Worm (Caenorhabditis elegans) whole organism, dauer: ENCODE measurements around the gene gcs-1.

Source experiments
- unc-62 ChIP-seq: sonication (generic microtip); optimal IDR thresholded peaks from 2 replicates; lab custom pipeline; 2017; ENCODE audit warnings: missing biosample characterization, missing genetic modification reagents, missing genetic modification characterization

gcs-1 gene

ce11 chrII:9057035-9057668 lies 19.1 kb upstream of the gcs-1 start, which contains the start of gene rpl-32:
rpl-32 (minus strand) TSS chrII:9057085.
- no peak for TF ChIP-seq unc-62 (GFP tag; lab: Kevin White, UChicago)

DNA sequence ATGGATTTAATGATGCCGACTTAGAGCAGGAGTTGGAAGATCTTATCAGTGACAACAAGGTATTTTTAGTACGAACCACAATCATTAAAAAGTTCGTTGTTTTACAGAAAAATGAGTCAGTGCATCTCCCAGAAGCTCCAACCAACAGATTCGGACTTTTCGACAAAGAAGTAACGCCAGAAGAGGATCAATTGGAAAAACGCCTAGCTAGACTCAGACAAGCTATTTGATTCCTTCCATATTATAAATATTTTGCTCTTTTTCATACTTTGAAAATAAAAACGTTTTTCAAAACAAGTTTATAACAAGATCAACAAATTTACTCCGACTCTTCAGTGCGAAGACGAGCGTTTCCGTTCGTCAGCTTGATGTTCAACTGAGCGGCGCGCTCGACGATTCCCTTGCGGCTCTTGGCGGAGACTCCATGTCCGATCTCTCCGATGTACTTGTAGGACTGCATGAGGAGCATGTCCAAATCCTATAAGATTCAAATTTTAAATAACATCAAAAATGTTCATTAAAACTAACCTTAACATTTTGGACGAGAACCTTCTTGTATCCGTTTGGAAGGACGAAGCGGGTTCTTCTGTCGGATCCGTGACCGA lies 18.2 kb upstream of the gcs-1 start:
- no peak for TF ChIP-seq unc-62 (GFP tag; lab: Kevin White, UChicago)

DNA sequence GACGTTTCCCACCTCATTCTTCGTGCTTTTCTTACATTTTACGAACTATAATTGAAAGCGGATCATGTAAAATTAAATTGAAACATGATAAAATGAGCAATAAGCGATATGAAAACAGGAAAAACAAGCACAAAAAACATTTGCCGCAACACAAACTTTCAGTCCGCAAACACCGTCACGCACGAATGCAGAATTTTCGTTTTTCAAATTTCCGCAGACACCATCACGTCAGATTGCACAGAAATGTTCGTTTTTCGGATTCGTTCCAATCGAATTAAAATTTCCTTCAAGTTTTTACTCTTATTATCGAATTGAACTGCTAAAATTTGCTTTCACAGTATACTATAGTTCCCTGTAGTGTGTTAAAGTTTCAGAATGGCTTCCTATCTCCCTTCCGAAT lies 16.5 kb upstream of the gcs-1 start, which contains the start of gene chmp-7:
Gene chmp-7, plus strand, starts transcription at position 369 of the 400 bp plus-strand sequence.
- TF ChIP-seq unc-62 (GFP tag; lab: Kevin White, UChicago): no peak

- TF ChIP-seq unc-62 (GFP tag; lab: Kevin White, UChicago): no peak
Observed at ce11 chrII:9053564-9053963, 15.5 kb upstream of the gcs-1 start, which contains the start of gene T24B8.7. T24B8.7 (minus strand) TSS chrII:9053664.

DNA sequence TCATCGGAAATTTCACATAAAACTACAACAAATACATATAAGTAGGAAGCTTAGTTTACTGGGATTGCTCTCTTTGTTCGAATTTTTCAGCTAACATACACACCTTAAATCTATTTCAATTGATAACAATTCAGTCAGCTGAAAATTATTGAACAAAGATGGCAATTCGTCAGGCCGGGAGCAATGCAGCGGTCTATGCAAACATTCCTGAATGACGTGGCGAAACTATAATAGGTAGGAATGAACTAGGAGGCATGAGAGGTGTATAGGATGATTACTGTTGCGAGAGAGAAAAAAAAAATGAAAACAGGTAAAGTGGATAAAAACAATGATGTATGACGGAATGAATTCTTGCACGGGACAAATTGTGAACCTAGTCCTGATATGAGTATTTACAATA lies 4.0 kb upstream of the gcs-1 start:
- no peak for TF ChIP-seq unc-62 (GFP tag; lab: Kevin White, UChicago)

DNA sequence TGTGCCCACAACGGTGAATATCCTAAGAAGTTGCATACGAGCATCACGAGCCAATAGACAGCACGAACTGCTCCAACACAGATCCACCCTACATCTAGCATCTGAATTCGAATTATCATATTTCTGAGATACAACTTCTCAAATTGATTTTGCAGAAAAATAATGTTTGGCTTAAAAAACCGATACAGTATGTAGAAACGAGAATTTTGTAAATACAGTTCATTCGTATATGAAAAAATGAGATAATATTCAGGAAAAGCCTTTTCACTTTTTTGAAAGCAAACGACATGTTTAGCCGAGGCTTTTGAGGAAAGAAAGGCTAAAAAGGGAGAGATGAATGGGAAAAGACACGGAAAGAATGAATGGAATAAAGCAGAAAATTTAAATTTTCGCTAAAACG lies 3.2 kb upstream of the gcs-1 start, which contains the start of gene F37B12.3:
Gene F37B12.3, minus strand, starts transcription at position 101 of the 400 bp plus-strand sequence.
- TF ChIP-seq unc-62 (GFP tag; lab: Kevin White, UChicago): no peak

DNA sequence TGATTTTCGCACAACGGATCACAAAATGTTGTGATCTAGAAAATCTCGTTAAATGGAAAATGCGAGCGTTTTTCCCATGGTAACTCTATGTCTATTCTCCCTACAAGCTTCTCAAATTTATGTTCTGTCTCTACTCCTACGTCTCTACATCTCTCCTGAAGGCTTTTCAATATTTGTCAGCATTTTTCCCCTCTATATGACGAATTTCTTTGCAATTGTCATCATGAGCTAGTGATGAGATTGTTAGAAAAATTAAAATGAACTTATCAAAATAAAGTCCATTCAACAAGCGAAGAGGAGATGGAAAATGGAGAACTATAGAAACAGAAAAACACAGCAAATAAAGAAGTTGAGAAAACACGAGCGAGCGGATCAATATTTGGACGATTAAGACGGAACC lies 635 bp upstream of the gcs-1 start:
- no peak for TF ChIP-seq unc-62 (GFP tag; lab: Kevin White, UChicago)

DNA sequence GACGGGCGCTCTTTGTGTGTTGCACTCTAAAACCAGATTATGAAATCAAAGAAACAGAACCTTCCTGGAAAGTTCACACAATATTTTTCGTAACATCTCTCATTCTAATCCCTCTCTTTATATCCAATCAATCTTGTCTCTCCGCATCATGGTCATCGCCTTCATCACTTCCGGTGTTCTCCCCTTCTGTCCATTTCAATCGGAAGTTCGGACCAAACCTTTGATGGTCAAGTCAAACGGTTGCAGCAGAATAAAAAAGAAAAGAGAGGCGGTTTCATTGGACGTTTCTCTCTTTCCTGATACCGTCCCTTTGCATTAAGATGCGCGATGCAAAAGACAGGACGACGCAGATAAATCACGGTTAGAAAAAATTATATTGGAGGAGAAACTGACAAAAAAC lies 5.1 kb downstream of the gcs-1 start:
- no peak for TF ChIP-seq unc-62 (GFP tag; lab: Kevin White, UChicago)

DNA sequence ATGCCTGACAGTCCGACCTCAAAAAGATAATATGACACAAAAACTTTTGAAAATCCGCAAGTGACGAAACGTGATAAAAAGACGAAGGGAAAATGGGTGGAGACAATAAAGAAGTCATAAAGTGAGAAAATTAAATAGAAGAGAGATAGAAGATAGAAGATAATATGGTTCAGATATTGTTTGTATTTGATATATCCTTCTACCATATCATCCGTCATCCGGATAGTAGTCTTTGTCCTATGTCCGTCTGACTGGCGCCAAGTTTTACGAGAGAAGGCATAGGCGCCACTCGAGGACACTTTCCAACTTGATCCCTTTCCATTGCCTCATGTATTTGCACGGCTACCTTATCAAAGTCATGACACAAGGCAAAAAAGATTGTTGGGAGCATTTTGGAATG lies 6.2 kb downstream of the gcs-1 start:
- TF ChIP-seq unc-62 (GFP tag; lab: Kevin White, UChicago): no peak

- TF ChIP-seq unc-62 (GFP tag; lab: Kevin White, UChicago): no peak
Observed at ce11 chrII:9029218-9029672, 8.9 kb downstream of the gcs-1 start, which contains the start of gene F37B12.1. F37B12.1 (minus strand) TSS chrII:9029268.

DNA sequence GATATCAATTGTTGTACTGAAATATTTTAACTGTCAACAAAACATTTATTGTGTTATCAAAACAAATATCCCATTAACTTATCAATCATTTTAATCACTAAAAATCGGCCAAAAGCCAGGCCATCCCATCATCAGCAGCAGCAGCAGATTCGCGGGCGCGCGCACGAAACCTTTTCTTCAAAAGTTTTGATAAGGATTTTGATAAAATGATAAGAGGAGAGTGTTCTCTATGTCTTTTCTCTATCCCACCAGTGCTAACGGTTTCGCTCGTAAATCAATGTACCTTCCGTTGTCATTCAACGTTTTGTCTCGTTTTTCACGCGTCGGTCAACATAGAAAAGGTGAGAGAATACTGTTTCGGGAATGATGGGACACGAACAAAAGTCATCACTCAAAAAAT lies 10.0 kb downstream of the gcs-1 start:
- no peak for TF ChIP-seq unc-62 (GFP tag; lab: Kevin White, UChicago)

- TF ChIP-seq unc-62 (GFP tag; lab: Kevin White, UChicago): no peak
Observed at ce11 chrII:9026348-9026747, 11.8 kb downstream of the gcs-1 start.

ce11 chrII:9024312-9024711 lies 13.8 kb downstream of the gcs-1 start:
- no peak for TF ChIP-seq unc-62 (GFP tag; lab: Kevin White, UChicago)

DNA sequence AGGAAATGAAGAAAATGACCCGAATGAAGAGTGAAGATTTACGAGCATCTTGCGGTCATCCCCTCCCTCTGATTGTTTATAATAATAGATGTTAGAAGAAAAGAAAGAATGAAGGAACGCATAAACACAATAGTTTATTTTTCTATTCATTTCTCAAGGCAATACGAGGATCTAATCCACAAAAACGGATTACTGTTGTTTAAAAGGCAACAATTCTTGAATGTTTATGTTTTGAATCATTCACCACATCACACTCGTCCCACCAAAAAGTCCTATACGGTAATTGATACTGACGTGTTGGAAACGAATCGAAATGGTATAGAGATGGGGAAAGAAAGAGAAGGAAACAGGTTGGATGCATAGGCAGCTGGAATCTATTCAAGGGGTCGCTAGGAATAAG lies 16.5 kb downstream of the gcs-1 start:
- no peak for TF ChIP-seq unc-62 (GFP tag; lab: Kevin White, UChicago)

DNA sequence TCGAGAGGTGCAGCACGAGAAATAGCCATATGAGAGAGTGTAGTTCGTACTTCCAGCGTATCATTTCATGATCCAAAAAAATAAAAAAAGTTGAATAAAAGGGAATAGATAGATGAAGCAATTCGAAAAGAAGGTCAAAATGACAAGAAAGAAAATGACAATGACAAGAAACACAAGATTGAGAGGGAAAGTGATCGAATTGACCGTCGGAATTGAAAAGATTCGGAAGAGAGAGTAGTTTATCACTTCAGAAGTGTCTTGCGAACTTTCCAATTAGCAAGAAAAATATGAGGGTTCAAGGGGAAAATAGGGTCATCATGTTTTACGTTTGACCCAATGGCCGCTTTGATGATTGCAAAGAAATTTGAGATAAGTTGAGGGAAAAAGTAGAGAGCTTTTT lies 18.4 kb downstream of the gcs-1 start, which contains the start of gene dep-1:
Gene dep-1, minus strand, starts transcription at position 95 of the 400 bp plus-strand sequence.
- TF ChIP-seq unc-62 (GFP tag; lab: Kevin White, UChicago): no peak

- TF ChIP-seq unc-62 (GFP tag; lab: Kevin White, UChicago): no peak
Observed at ce11 chrII:9017628-9018027, 20.5 kb downstream of the gcs-1 start.
